Worm (Caenorhabditis elegans) whole organism, L3 larva: Measurements from ENCODE around the gene dmsr-1.

Source experiments
- elt-1 ChIP-seq: fragments of 150-350 bp; optimal IDR thresholded peaks from 2 replicates; lab custom pipeline; 2014; ENCODE audit warnings: missing biosample characterization, missing genetic modification characterization
- elt-2 ChIP-seq: sonication (generic microtip); optimal IDR thresholded peaks from 2 replicates; lab custom pipeline; 2016; ENCODE audit warnings: missing genetic modification reagents, mild to moderate bottlenecking, missing genetic modification characterization, missing compliant biosample characterization
- elt-3 ChIP-seq, 3 experiments: fragments of 150-350 bp in 1 of 3; sonication (generic microtip) in 2 of 3; optimal IDR thresholded peaks; 2 replicates in 2 of 3; 4 replicates in 1 of 3; lab custom pipeline; 2014 to 2017; ENCODE audit warnings: missing biosample characterization in 3 of 3, missing genetic modification characterization in 3 of 3
- eor-1 ChIP-seq, 2 experiments: fragments of 150-350 bp; optimal IDR thresholded peaks; 2 replicates each; lab custom pipeline; 2014 to 2018; ENCODE audit warnings: missing biosample characterization in 2 of 2, missing genetic modification characterization in 2 of 2
- lin-15B ChIP-seq: fragments of 150-350 bp; optimal IDR thresholded peaks from 2 replicates; lab custom pipeline; 2014; ENCODE audit warnings: missing biosample characterization, missing genetic modification characterization
- nfya-1 ChIP-seq: sonication (generic microtip); optimal IDR thresholded peaks from 2 replicates; lab custom pipeline; 2017; ENCODE audit warnings: missing genetic modification characterization, mild to moderate bottlenecking, missing compliant biosample characterization, antibody characterized with exemption, moderate library complexity; ENCODE audit not compliant: insufficient read depth
- nhr-237 ChIP-seq: fragments of 150-350 bp; optimal IDR thresholded peaks from 2 replicates; lab custom pipeline; 2014; ENCODE audit warnings: missing biosample characterization, missing genetic modification characterization
- unc-39 ChIP-seq: sonication (generic microtip); optimal IDR thresholded peaks from 4 replicates; lab custom pipeline; 2017; ENCODE audit warnings: missing biosample characterization, missing genetic modification characterization
- unc-62 ChIP-seq: fragments of 150-350 bp; sonication (generic microtip); optimal IDR thresholded peaks from 4 replicates; lab custom pipeline; 2014; ENCODE audit warnings: missing biosample characterization, missing genetic modification reagents, missing genetic modification characterization

DNA sequence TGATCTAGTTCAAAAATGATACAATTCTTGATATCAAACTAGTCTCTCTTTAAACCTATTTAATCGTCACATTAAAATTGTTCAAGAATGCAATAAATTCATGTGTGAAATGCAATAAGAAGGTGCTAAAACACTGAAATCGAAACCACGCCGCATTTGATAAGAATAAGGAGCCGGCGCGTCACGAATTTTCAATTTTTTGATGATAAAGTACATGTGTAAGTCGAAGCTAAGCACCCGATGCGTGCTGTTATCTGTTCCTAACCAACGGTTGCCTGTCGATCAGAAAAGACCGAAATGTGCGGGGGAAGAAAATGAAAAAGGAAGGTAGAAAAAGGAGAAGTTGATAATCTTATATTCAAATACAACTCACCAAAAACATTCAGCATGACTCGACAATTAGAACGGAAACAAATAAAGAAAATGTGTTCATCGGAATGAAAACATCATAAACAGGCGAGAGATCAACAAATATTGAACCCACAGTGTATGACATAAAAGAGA is 31.7 kb downstream of the dmsr-1 start, which contains the start of gene aat-6:
- no peak for TF ChIP-seq nfya-1 (tag; lab: Kevin White, UChicago)
- TF ChIP-seq nhr-237 (tag; lab: Kevin White, UChicago): no peak
- no peak for TF ChIP-seq eor-1 (tag; optimal IDR thresholded peaks at IDR 0.05; lab: Kevin White, UChicago)
- TF ChIP-seq elt-1: no peak
- TF ChIP-seq unc-62: no peak
- TF ChIP-seq lin-15B (tag; lab: Kevin White, UChicago): no peak
- TF ChIP-seq elt-3 (tag; optimal IDR thresholded peaks at IDR 0.05; lab: Kevin White, UChicago): no peak
- peak; percentile 97 for TF ChIP-seq elt-2 (tag; lab: Kevin White, UChicago)
- TF ChIP-seq unc-39 (tag; lab: Kevin White, UChicago): no peak
